Fruit fly (Drosophila melanogaster): Measurements from ENCODE around the gene CG7523.
A peak's percentile ranks its signal among the peaks of the same experiment; 100 is the strongest.

The CG7523 gene

dm6 chr3R:17700488-17701130 lies 29.9 kb upstream of the CG7523 start (continued):
- no peak for TF ChIP-seq zf30C (GFP tag; optimal IDR thresholded peaks at IDR 0.05)
- TF ChIP-seq ftz-f1 (GFP tag; optimal IDR thresholded peaks at IDR 0.05) = peak; percentile 29
- peak; percentile 13 for TF ChIP-seq disco-r (GFP tag; optimal IDR thresholded peaks at IDR 0.05)
- peak; percentile 97 for TF ChIP-seq Mrtf (GFP tag; IDR thresholded peaks at IDR 0.05)
- TF ChIP-seq CG1529 (GFP tag; optimal IDR thresholded peaks at IDR 0.05) = peak; percentile 97
- TF ChIP-seq peb (GFP tag; IDR thresholded peaks at IDR 0.05) = peak; percentile 96
- TF ChIP-seq nerfin-1 (tag; optimal IDR thresholded peaks at IDR 0.05) = peak; percentile 97
- TF ChIP-seq ranshi (GFP tag; IDR thresholded peaks at IDR 0.05) = peak; percentile 98
- TF ChIP-seq Ptx1 (GFP tag; IDR thresholded peaks at IDR 0.05) = peak; percentile 99
- no peak for TF ChIP-seq CG2129 (GFP tag; IDR thresholded peaks at IDR 0.05; ENCODE audit: partially characterized antibody)
- TF ChIP-seq Pdp1 (GFP tag; optimal IDR thresholded peaks at IDR 0.05) = peak; percentile 52 to 75
- TF ChIP-seq CG8359 (GFP tag; optimal IDR thresholded peaks at IDR 0.05; ENCODE audit: borderline replicate concordance) = peak; percentile 91
- TF ChIP-seq CG8290 (GFP tag; optimal IDR thresholded peaks at IDR 0.05) = peak; percentile 92
- TF ChIP-seq CG8290 (tag; optimal IDR thresholded peaks at IDR 0.05) = peak; percentile 44 to 52
- peak; percentile 97 for TF ChIP-seq CG14710 (tag; optimal IDR thresholded peaks at IDR 0.05)
- TF ChIP-seq bsh (GFP tag; optimal IDR thresholded peaks at IDR 0.05) = peak; percentile 95 to 99
- peak; percentile 56 for TF ChIP-seq eyg (GFP tag; optimal IDR thresholded peaks at IDR 0.05)
- TF ChIP-seq CG6791 (GFP tag; IDR thresholded peaks at IDR 0.05; ENCODE audit: partially characterized antibody) = no peak
- TF ChIP-seq Spps (tag; optimal IDR thresholded peaks at IDR 0.05) = peak; percentile 97
- TF ChIP-seq Lim3 (GFP tag; IDR thresholded peaks at IDR 0.05) = peak; percentile 94
- peak; percentile 96 for TF ChIP-seq CG11723 (GFP tag; optimal IDR thresholded peaks at IDR 0.05)
- peak; percentile 91 for TF ChIP-seq CG18476 (GFP tag; optimal IDR thresholded peaks at IDR 0.05)
- TF ChIP-seq CG30020 (tag; optimal IDR thresholded peaks at IDR 0.05) = peak; percentile 89
- peak in 1 of 2 experiments; percentile 84 for TF ChIP-seq insv (GFP tag; optimal IDR thresholded peaks at IDR 0.05)
- peak; percentile 99 for TF ChIP-seq CG13296 (GFP tag; optimal IDR thresholded peaks at IDR 0.05)
- peak; percentile 53; the same call in 1 of the 2 replicates for TF ChIP-seq dan (GFP tag; IDR thresholded peaks at IDR 0.05)
- peak; percentile 91; the same call in 2 of the 3 replicates for TF ChIP-seq otp (GFP tag; IDR thresholded peaks at IDR 0.05)
- peak; percentile 84 for TF ChIP-seq ash1 (GFP tag; optimal IDR thresholded peaks at IDR 0.05)
- peak; percentile 67 for TF ChIP-seq CG15073 (GFP tag; optimal IDR thresholded peaks at IDR 0.05)
- TF ChIP-seq NC2α (GFP tag; optimal IDR thresholded peaks at IDR 0.05) = peak; percentile 26
- peak; percentile 100 for TF ChIP-seq CG7556 (GFP tag; optimal IDR thresholded peaks at IDR 0.05)
- peak; percentile 90 to 99 for TF ChIP-seq Hr51 (GFP tag; optimal IDR thresholded peaks at IDR 0.05)
- peak; percentile 99 for TF ChIP-seq CG15269 (tag; optimal IDR thresholded peaks at IDR 0.05)
- TF ChIP-seq dm (GFP tag; optimal IDR thresholded peaks at IDR 0.05) = no peak
- TF ChIP-seq ci (GFP tag; IDR thresholded peaks at IDR 0.05) = peak; percentile 97
- TF ChIP-seq br (optimal IDR thresholded peaks at IDR 0.05) = no peak
- peak; percentile 99 for TF ChIP-seq CG32532 (GFP tag; IDR thresholded peaks at IDR 0.05)
- peak; percentile 99 for TF ChIP-seq CG2712 (tag; optimal IDR thresholded peaks at IDR 0.05)
- 0 out of 3 replicates have a peak, but pooled peaks have one; percentile 1 for TF ChIP-seq HLH4C (GFP tag; IDR thresholded peaks at IDR 0.05; ENCODE audit: partially characterized antibody)
- peak; percentile 97 for TF ChIP-seq CG17328 (GFP tag; IDR thresholded peaks at IDR 0.05)
- TF ChIP-seq bbx (GFP tag; IDR thresholded peaks at IDR 0.05; ENCODE audit: partially characterized antibody) = 0 out of 2 replicates have a peak, but pooled peaks have one; percentile 13
- peak; percentile 41 for TF ChIP-seq Bdp1 (GFP tag; optimal IDR thresholded peaks at IDR 0.05)
- TF ChIP-seq CG11247 (GFP tag; IDR thresholded peaks at IDR 0.05) = peak; percentile 97
- no peak for TF ChIP-seq Hey (tag; optimal IDR thresholded peaks at IDR 0.05)
- no peak for TF ChIP-seq Lhr (GFP tag; optimal IDR thresholded peaks at IDR 0.05)
- TF ChIP-seq CG12659 (GFP tag; optimal IDR thresholded peaks at IDR 0.05) = peak; percentile 99
- peak; percentile 55; the same call in 1 of the 3 replicates for TF ChIP-seq sr (GFP tag; IDR thresholded peaks at IDR 0.05)
- TF ChIP-seq Stat92E (GFP tag; optimal IDR thresholded peaks at IDR 0.05) = peak in 1 of 3 experiments; percentile 88
- peak; percentile 97 for TF ChIP-seq az2 (GFP tag; optimal IDR thresholded peaks at IDR 0.05)
